Fruit fly (Drosophila melanogaster): ENCODE measurements around the gene p.

Gene p

DNA sequence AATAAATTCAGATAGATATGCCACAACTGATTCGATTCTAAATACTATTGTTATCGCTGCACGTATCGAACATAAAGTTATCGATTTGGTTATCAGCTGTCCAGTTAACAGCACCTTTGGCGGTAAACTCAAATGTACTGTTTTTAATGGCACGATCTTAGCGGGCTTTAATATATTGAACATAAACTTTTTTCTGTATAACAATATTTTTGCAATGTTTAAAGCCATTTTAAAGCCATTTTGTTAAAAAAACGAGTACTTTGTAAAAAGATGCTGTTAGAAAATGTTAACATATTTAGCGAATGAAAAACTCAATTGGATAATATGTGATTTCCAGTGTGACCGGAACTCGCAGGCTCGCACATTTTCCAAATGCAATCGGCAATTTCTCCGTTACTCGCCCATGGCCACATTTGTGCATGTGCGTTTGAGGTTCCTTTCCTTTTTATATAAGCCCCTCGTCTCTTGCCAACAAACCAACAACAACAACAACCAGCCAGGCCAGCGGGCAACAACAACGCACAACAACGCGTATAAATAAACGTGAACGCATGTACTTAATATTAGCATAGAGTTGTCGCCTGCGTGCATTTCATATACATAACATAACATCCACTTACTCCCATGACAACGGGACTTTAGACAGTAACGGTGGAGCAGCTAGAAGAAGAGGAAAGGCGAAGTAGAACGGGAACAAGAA, 45.5 kb upstream of the p start, which contains the start of gene TMEM216 (continued):
- TF ChIP-seq CG8924 (tag; optimal IDR thresholded peaks at IDR 0.05) (peak; percentile 56), CG17385 (GFP tag; optimal IDR thresholded peaks at IDR 0.05) (peak; percentile 85), ap (GFP tag; IDR thresholded peaks at IDR 0.05) (no peak), lab (GFP tag; optimal IDR thresholded peaks at IDR 0.05) (no peak), Rx (GFP tag; IDR thresholded peaks at IDR 0.05) (no peak), bigmax (GFP tag; optimal IDR thresholded peaks at IDR 0.05) (peak; percentile 13), CG30020 (tag; optimal IDR thresholded peaks at IDR 0.05) (peak; percentile 25), CG10543 (GFP tag; optimal IDR thresholded peaks at IDR 0.05) (peak; percentile 36), CG2889 (GFP tag; IDR thresholded peaks at IDR 0.05) (no peak), Xbp1 (GFP tag; optimal IDR thresholded peaks at IDR 0.05) (no peak), maf-S (GFP tag; optimal IDR thresholded peaks at IDR 0.05) (no peak), Ssrp (tag; optimal IDR thresholded peaks at IDR 0.05) (no peak), ab (GFP tag; optimal IDR thresholded peaks at IDR 0.05) (no peak), CG9609 (GFP tag; optimal IDR thresholded peaks at IDR 0.05) (no peak), CTCF (GFP tag; optimal IDR thresholded peaks at IDR 0.05) (no peak), crol (GFP tag; IDR thresholded peaks at IDR 0.05) (peak; percentile 82), lbe (GFP tag; optimal IDR thresholded peaks at IDR 0.05) (peak; percentile 11), mld (GFP tag; IDR thresholded peaks at IDR 0.05; ENCODE audit: partially characterized antibody) (no peak), Side (GFP tag; optimal IDR thresholded peaks at IDR 0.05) (no peak), gcm2 (GFP tag; optimal IDR thresholded peaks at IDR 0.05) (no peak), stc (GFP tag; IDR thresholded peaks at IDR 0.05) (no peak), CG17912 (GFP tag; optimal IDR thresholded peaks at IDR 0.05) (no peak), Camta (GFP tag; optimal IDR thresholded peaks at IDR 0.05) (no peak), CG9215 (GFP tag; IDR thresholded peaks at IDR 0.05) (no peak), pb (GFP tag; optimal IDR thresholded peaks at IDR 0.05) (no peak), CG4617 (GFP tag; optimal IDR thresholded peaks at IDR 0.05; ENCODE audit: borderline replicate concordance) (peak; percentile 46), bcd (GFP tag; optimal IDR thresholded peaks at IDR 0.05) (no peak), Antp (GFP tag; optimal IDR thresholded peaks at IDR 0.05) (no peak), CG3847 (GFP tag; IDR thresholded peaks at IDR 0.05) (no peak), CG16779 (GFP tag; IDR thresholded peaks at IDR 0.05) (no peak), CG1233 (GFP tag; optimal IDR thresholded peaks at IDR 0.05) (no peak), Mrtf (GFP tag; IDR thresholded peaks at IDR 0.05) (no peak), CG43689 (GFP tag; IDR thresholded peaks at IDR 0.05) (no peak), CG11560 (tag; IDR thresholded peaks at IDR 0.05) (peak; percentile 85; the same call in 2 of the 3 replicates), CG3163 (GFP tag; optimal IDR thresholded peaks at IDR 0.05) (no peak), rib (GFP tag; IDR thresholded peaks at IDR 0.05) (no peak), Xrp1 (GFP tag; IDR thresholded peaks at IDR 0.05) (no peak), Fer1 (GFP tag; optimal IDR thresholded peaks at IDR 0.05) (no peak), cas (GFP tag; IDR thresholded peaks at IDR 0.05) (no peak), CG1647 (GFP tag; optimal IDR thresholded peaks at IDR 0.05) (no peak), crp (GFP tag; optimal IDR thresholded peaks at IDR 0.05) (peak; percentile 7 to 82), Hmx (GFP tag; optimal IDR thresholded peaks at IDR 0.05) (no peak), CG4328 (GFP tag; optimal IDR thresholded peaks at IDR 0.05) (no peak), dmrt99B (tag; optimal IDR thresholded peaks at IDR 0.05) (no peak), HLH54F (GFP tag; optimal IDR thresholded peaks at IDR 0.05) (no peak), E2f2 (GFP tag; IDR thresholded peaks at IDR 0.05) (peak; percentile 91), CG2875 (GFP tag; optimal IDR thresholded peaks at IDR 0.05) (no peak), ash1 (GFP tag; optimal IDR thresholded peaks at IDR 0.05) (no peak), CG6791 (GFP tag; IDR thresholded peaks at IDR 0.05; ENCODE audit: partially characterized antibody) (no peak), MESR4 (GFP tag; optimal IDR thresholded peaks at IDR 0.05) (peak; percentile 99), vfl (GFP tag; optimal IDR thresholded peaks at IDR 0.05) (no peak)

All from whole organism, embryonic.